Fruit fly (Drosophila melanogaster): ENCODE results near the gene Ir7d.

Ir7d gene

DNA sequence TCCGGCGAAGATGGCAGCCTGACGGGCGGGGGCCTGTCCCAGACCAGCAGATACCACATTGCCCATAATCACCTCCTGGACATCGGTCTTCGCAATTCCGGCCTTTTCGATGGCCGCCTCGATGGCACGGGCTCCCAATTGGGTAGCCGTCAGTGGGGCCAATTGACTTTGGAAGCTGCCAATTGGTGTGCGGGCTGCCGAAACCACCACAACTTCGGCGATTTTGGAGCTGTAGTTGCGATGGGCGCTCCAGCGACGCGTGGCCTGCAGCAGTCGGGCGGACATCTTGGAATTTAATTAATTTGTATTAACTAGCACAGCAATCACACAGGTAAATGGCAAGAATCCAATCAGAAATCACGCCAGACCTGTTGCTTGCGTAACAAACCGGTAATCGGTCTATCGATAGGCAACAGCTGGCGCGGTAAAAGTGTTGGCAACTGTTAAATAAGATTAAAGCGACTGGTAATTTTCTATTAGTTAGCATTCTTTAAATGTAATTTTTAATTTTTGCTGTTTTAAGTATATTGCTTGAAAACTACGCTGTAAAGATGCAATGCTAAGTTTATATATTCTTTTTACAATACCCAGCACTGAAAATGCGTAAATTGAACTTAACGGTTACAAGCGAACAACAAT lies 9.9 kb upstream of the Ir7d start, which contains the start of gene Acat1 (continued):
- no peak for TF ChIP-seq Dek (tag; optimal IDR thresholded peaks at IDR 0.05)
- no peak for TF ChIP-seq CG8765 (GFP tag; IDR thresholded peaks at IDR 0.05)
- peak; percentile 22; the same call in 1 of the 2 replicates for TF ChIP-seq E2f1 (GFP tag; IDR thresholded peaks at IDR 0.05)
- TF ChIP-seq CG11093 (GFP tag; IDR thresholded peaks at IDR 0.05) = no peak
- no peak for TF ChIP-seq Gsc (GFP tag; IDR thresholded peaks at IDR 0.05)
- TF ChIP-seq CG7963 (GFP tag; IDR thresholded peaks at IDR 0.05; ENCODE audit: partially characterized antibody) = no peak
- no peak for TF ChIP-seq B-H2 (GFP tag; optimal IDR thresholded peaks at IDR 0.05)
- TF ChIP-seq CG10565 (GFP tag; optimal IDR thresholded peaks at IDR 0.05) = no peak
- peak; percentile 56 to 94 for TF ChIP-seq insv (GFP tag; optimal IDR thresholded peaks at IDR 0.05)
- no peak for TF ChIP-seq Mes4 (GFP tag; optimal IDR thresholded peaks at IDR 0.05)
- peak; percentile 47; the same call in 1 of the 2 replicates for TF ChIP-seq Awh (GFP tag; IDR thresholded peaks at IDR 0.05)
- no peak for TF ChIP-seq eve (GFP tag; optimal IDR thresholded peaks at IDR 0.05)
- 0 out of 2 replicates have a peak, but pooled peaks have one; percentile 13 for TF ChIP-seq CG9215 (GFP tag; IDR thresholded peaks at IDR 0.05)
- no peak for TF ChIP-seq gro (GFP tag; optimal IDR thresholded peaks at IDR 0.05)
- TF ChIP-seq Hmx (GFP tag; optimal IDR thresholded peaks at IDR 0.05) = peak; percentile 46
- TF ChIP-seq fd96Cb (tag; optimal IDR thresholded peaks at IDR 0.05) = peak; percentile 35
- TF ChIP-seq H15 (GFP tag; IDR thresholded peaks at IDR 0.05) = no peak
- no peak for TF ChIP-seq C15 (GFP tag; IDR thresholded peaks at IDR 0.05)
- peak; percentile 91 for TF ChIP-seq Elba2 (GFP tag; optimal IDR thresholded peaks at IDR 0.05)
- TF ChIP-seq TFAM (GFP tag; optimal IDR thresholded peaks at IDR 0.05) = no peak
- TF ChIP-seq CG17612 (GFP tag; IDR thresholded peaks at IDR 0.05) = no peak
- TF ChIP-seq CG1647 (GFP tag; optimal IDR thresholded peaks at IDR 0.05) = no peak
- TF ChIP-seq CG1792 (GFP tag; optimal IDR thresholded peaks at IDR 0.05) = no peak
- TF ChIP-seq chif (GFP tag; optimal IDR thresholded peaks at IDR 0.05) = peak; percentile 8 to 38
- TF ChIP-seq HLH3B (GFP tag; IDR thresholded peaks at IDR 0.05) = peak; percentile 48; the same call in 1 of the 2 replicates
- TF ChIP-seq CHES-1-like (GFP tag; optimal IDR thresholded peaks at IDR 0.05) = peak; percentile 31
- peak; percentile 6 for TF ChIP-seq MTF-1 (GFP tag; optimal IDR thresholded peaks at IDR 0.05; ENCODE audit: borderline replicate concordance)
- peak; percentile 29 for TF ChIP-seq HmgD (GFP tag; optimal IDR thresholded peaks at IDR 0.05)
- peak; percentile 12 for TF ChIP-seq CG12942 (GFP tag; optimal IDR thresholded peaks at IDR 0.05)
- peak; percentile 48 for TF ChIP-seq NfI (GFP tag; optimal IDR thresholded peaks at IDR 0.05)
- TF ChIP-seq Hsf (GFP tag; optimal IDR thresholded peaks at IDR 0.05) = peak; percentile 69
- no peak for TF ChIP-seq CG8290 (GFP tag; optimal IDR thresholded peaks at IDR 0.05)
- no peak for TF ChIP-seq CG8290 (tag; optimal IDR thresholded peaks at IDR 0.05)
- TF ChIP-seq CG17912 (GFP tag; optimal IDR thresholded peaks at IDR 0.05) = no peak
- peak; percentile 35; the same call in 1 of the 3 replicates for TF ChIP-seq knrl (GFP tag; IDR thresholded peaks at IDR 0.05; ENCODE audit: partially characterized antibody)
- TF ChIP-seq ATbp (GFP tag; optimal IDR thresholded peaks at IDR 0.05) = no peak
- no peak for TF ChIP-seq CG30431 (GFP tag; optimal IDR thresholded peaks at IDR 0.05)
- TF ChIP-seq pum (GFP tag; optimal IDR thresholded peaks at IDR 0.05) = peak; percentile 27
- TF ChIP-seq tup (GFP tag; optimal IDR thresholded peaks at IDR 0.05) = no peak
- no peak for TF ChIP-seq fd64A (GFP tag; optimal IDR thresholded peaks at IDR 0.05)
- TF ChIP-seq CG3726 (GFP tag; IDR thresholded peaks at IDR 0.05) = no peak
- TF ChIP-seq Sry-δ (GFP tag; optimal IDR thresholded peaks at IDR 0.05) = peak; percentile 42
- peak; percentile 34 for TF ChIP-seq zen (tag; optimal IDR thresholded peaks at IDR 0.05)
- TF ChIP-seq CG14710 (tag; optimal IDR thresholded peaks at IDR 0.05) = peak; percentile 53
- peak; percentile 39 for TF ChIP-seq luna (GFP tag; optimal IDR thresholded peaks at IDR 0.05)
- TF ChIP-seq CG7786 (GFP tag; optimal IDR thresholded peaks at IDR 0.05) = peak; percentile 40
- TF ChIP-seq Atf6 (GFP tag; IDR thresholded peaks at IDR 0.05) = no peak; the same call in 1 of the 2 replicates
- TF ChIP-seq fru (optimal IDR thresholded peaks at IDR 0.05) = no peak
- TF ChIP-seq caup (GFP tag; optimal IDR thresholded peaks at IDR 0.05; ENCODE audit: severe bottlenecking) = peak; percentile 65
- 0 out of 2 replicates have a peak, but pooled peaks have one; percentile 5 for TF ChIP-seq CG32772 (GFP tag; IDR thresholded peaks at IDR 0.05)
- peak; percentile 5 for TF ChIP-seq Oli (tag; optimal IDR thresholded peaks at IDR 0.05)
